Worm (Caenorhabditis elegans): ENCODE measurements around the gene T13C5.2.

The T13C5.2 gene

DNA sequence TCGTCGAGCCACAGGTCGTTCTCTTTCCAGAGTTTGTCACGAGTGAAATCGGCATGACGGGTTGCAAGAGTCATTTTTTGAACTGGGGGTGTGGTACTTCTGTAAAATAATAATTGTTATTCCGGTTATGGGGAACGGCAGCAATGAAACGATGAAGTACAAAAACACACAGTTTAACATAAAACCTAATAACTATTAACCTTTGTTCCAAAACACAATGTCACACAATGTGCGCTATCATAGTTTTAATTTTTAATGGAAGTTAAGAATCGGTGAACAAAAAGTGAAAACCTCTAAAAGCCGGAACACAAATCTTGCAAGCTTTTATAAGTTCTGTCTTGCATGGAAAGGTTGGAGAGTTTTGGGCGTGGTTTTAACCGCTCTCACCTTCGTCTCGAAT lies 50.6 kb downstream of the T13C5.2 start, which contains the start of gene hsp-43:
Gene hsp-43 (minus strand): TSS at position 101 of the 400 bp plus-strand sequence.
- TF ChIP-seq sem-4 (tag; optimal IDR thresholded peaks at IDR 0.05) (no peak), nhr-6 (tag; optimal IDR thresholded peaks at IDR 0.05) (no peak), nhr-77 (tag; optimal IDR thresholded peaks at IDR 0.05) (no peak), sma-3 (GFP tag; optimal IDR thresholded peaks at IDR 0.05) (no peak), ztf-11 (tag; optimal IDR thresholded peaks at IDR 0.05) (no peak), elt-3 (tag; optimal IDR thresholded peaks at IDR 0.05) (no peak), R02D3.7 (tag; optimal IDR thresholded peaks at IDR 0.05) (no peak), nhr-12 (tag; optimal IDR thresholded peaks at IDR 0.05) (no peak), nhr-10 (tag; optimal IDR thresholded peaks at IDR 0.05) (no peak), fos-1 (tag; optimal IDR thresholded peaks at IDR 0.05) (no peak)
